Fruit fly (Drosophila melanogaster) whole organism, embryonic: ENCODE measurements around the gene Kat60.

Experiments used
- B-H1 ChIP-seq: fragments of 200-800 bp; sonication (Bioruptor generic); IDR thresholded peaks from 3 replicates; pipeline ENCODE4 v1.3.6; 2022; ENCODE audit warnings: missing biosample characterization, missing genetic modification characterization
- CG11504 ChIP-seq: fragments of 200-800 bp; sonication (Bioruptor generic); optimal IDR thresholded peaks from 3 replicates; lab custom pipeline; 2019; ENCODE audit warnings: missing biosample characterization, mild to moderate bottlenecking, missing genetic modification characterization, moderate library complexity
- CG11560 ChIP-seq: fragments of 200-800 bp; sonication (Bioruptor generic); IDR thresholded peaks from 3 replicates; pipeline ENCODE4 v1.3.6; 2022; ENCODE audit warnings: missing biosample characterization, missing genetic modification characterization
- CG12071 ChIP-seq: fragments of 200-800 bp; sonication (Bioruptor generic); optimal IDR thresholded peaks from 3 replicates; lab custom pipeline; 2018; ENCODE audit warnings: missing biosample characterization, mild to moderate bottlenecking, missing genetic modification characterization
- CG13123 ChIP-seq: fragments of 200-800 bp; sonication (Bioruptor generic); optimal IDR thresholded peaks from 2 replicates; lab custom pipeline; 2016; ENCODE audit warnings: missing biosample characterization, missing genetic modification characterization
- CG13424 ChIP-seq: fragments of 200-800 bp; sonication (Bioruptor generic); optimal IDR thresholded peaks from 2 replicates; lab custom pipeline; 2019; ENCODE audit warnings: missing biosample characterization, mild to moderate bottlenecking, missing genetic modification characterization, moderate library complexity
- CG13894 ChIP-seq: fragments of 200-800 bp; sonication (Bioruptor generic); optimal IDR thresholded peaks from 3 replicates; lab custom pipeline; 2018; ENCODE audit warnings: missing biosample characterization, mild to moderate bottlenecking, missing genetic modification characterization, moderate library complexity
- CG17359 ChIP-seq: fragments of 200-800 bp; sonication (Bioruptor generic); optimal IDR thresholded peaks from 3 replicates; lab custom pipeline; 2018; ENCODE audit warnings: missing biosample characterization, mild to moderate bottlenecking, missing genetic modification characterization, moderate library complexity
- CG18619 ChIP-seq: fragments of 200-800 bp; sonication (Bioruptor generic); optimal IDR thresholded peaks from 3 replicates; lab custom pipeline; 2017; ENCODE audit warnings: missing biosample characterization, mild to moderate bottlenecking, missing genetic modification characterization
- CG2116 ChIP-seq: fragments of 200-800 bp; sonication (Bioruptor generic); optimal IDR thresholded peaks from 3 replicates; lab custom pipeline; 2018; ENCODE audit warnings: missing biosample characterization, mild to moderate bottlenecking, missing genetic modification characterization
- CG2199 ChIP-seq: fragments of 200-800 bp; sonication (Bioruptor generic); IDR thresholded peaks from 3 replicates; pipeline ENCODE4 v1.3.6; 2022; ENCODE audit warnings: missing biosample characterization, missing genetic modification characterization
- CG31365 ChIP-seq: fragments of 200-800 bp; sonication (Bioruptor generic); optimal IDR thresholded peaks from 2 replicates; lab custom pipeline; 2018; ENCODE audit warnings: missing biosample characterization, mild to moderate bottlenecking, missing genetic modification characterization
- CG3995 ChIP-seq: fragments of 200-800 bp; sonication (Bioruptor generic); optimal IDR thresholded peaks from 3 replicates; lab custom pipeline; 2016; ENCODE audit warnings: missing biosample characterization, missing genetic modification characterization
- CG42726 ChIP-seq: fragments of 200-800 bp; sonication (Bioruptor generic); IDR thresholded peaks from 2 replicates; pipeline ENCODE4 v1.3.6; 2022; ENCODE audit warnings: missing biosample characterization, missing genetic modification characterization; ENCODE audit not compliant: partially characterized antibody
- CG4404 ChIP-seq: fragments of 200-800 bp; sonication (Bioruptor generic); IDR thresholded peaks from 2 replicates; pipeline ENCODE4 v1.3.6; 2022; ENCODE audit warnings: missing biosample characterization, missing genetic modification characterization
- CG4820 ChIP-seq: fragments of 200-800 bp; sonication (Bioruptor generic); optimal IDR thresholded peaks from 3 replicates; lab custom pipeline; 2016; ENCODE audit warnings: missing biosample characterization, missing genetic modification characterization
- CG6765 ChIP-seq: fragments of 200-800 bp; sonication (Bioruptor generic); optimal IDR thresholded peaks from 3 replicates; lab custom pipeline; 2017; ENCODE audit warnings: missing biosample characterization, mild to moderate bottlenecking, missing genetic modification characterization
- CG6813 ChIP-seq: fragments of 200-800 bp; sonication (Bioruptor generic); optimal IDR thresholded peaks from 2 replicates; lab custom pipeline; 2017; ENCODE audit warnings: missing biosample characterization, missing genetic modification characterization, mild to moderate bottlenecking, moderate library complexity, missing genetic modification reagents
- CG7556 ChIP-seq: fragments of 200-800 bp; sonication (Bioruptor generic); optimal IDR thresholded peaks from 2 replicates; lab custom pipeline; 2017; ENCODE audit warnings: missing biosample characterization, mild to moderate bottlenecking, missing genetic modification characterization
- CG8089 ChIP-seq: fragments of 200-800 bp; sonication (Bioruptor generic); optimal IDR thresholded peaks from 3 replicates; lab custom pipeline; 2016; ENCODE audit warnings: missing biosample characterization, missing genetic modification characterization
- CG8478 ChIP-seq: fragments of >200 bp; optimal IDR thresholded peaks from 2 replicates; lab custom pipeline; 2018
- Dek ChIP-seq: fragments of 200-800 bp; sonication (Bioruptor generic); optimal IDR thresholded peaks from 3 replicates; lab custom pipeline; 2019; ENCODE audit warnings: missing biosample characterization, mild to moderate bottlenecking, missing genetic modification characterization, moderate library complexity
- Dll ChIP-seq: fragments of 200-800 bp; sonication (Bioruptor generic); IDR thresholded peaks from 4 replicates; pipeline ENCODE4 v1.3.6; 2022; ENCODE audit warnings: missing biosample characterization, missing genetic modification characterization; ENCODE audit not compliant: partially characterized antibody
- Elba2 ChIP-seq: fragments of 200-800 bp; sonication (Bioruptor generic); optimal IDR thresholded peaks from 3 replicates; lab custom pipeline; 2016; ENCODE audit warnings: missing biosample characterization, missing genetic modification characterization
- Ets97D ChIP-seq: fragments of 200-800 bp; sonication (Bioruptor generic); optimal IDR thresholded peaks from 3 replicates; lab custom pipeline; 2016; ENCODE audit warnings: missing biosample characterization, missing genetic modification characterization
- Fer1 ChIP-seq: fragments of 200-800 bp; sonication (Bioruptor generic); optimal IDR thresholded peaks from 2 replicates; lab custom pipeline; 2017; ENCODE audit warnings: missing biosample characterization, mild to moderate bottlenecking, missing genetic modification characterization
- HHEX ChIP-seq: fragments of 200-800 bp; sonication (Bioruptor generic); optimal IDR thresholded peaks from 3 replicates; lab custom pipeline; 2017; ENCODE audit warnings: missing biosample characterization, mild to moderate bottlenecking, missing genetic modification characterization, missing genetic modification reagents
- Hand ChIP-seq: fragments of 200-800 bp; sonication (Bioruptor generic); optimal IDR thresholded peaks from 2 replicates; lab custom pipeline; 2017; ENCODE audit warnings: mild to moderate bottlenecking, missing biosample characterization, missing genetic modification reagents, missing genetic modification characterization
- Lpt ChIP-seq: fragments of >200 bp; optimal IDR thresholded peaks from 2 replicates; lab custom pipeline; 2018; ENCODE audit warnings: missing biosample characterization, missing genetic modification characterization
- MESR4 ChIP-seq: fragments of 200-800 bp; sonication (Bioruptor generic); optimal IDR thresholded peaks from 2 replicates; lab custom pipeline; 2018; ENCODE audit warnings: missing biosample characterization, mild to moderate bottlenecking, missing genetic modification characterization, moderate library complexity
- Pdp1 ChIP-seq, 2 experiments: fragments of 200-800 bp; sonication (Bioruptor generic); optimal IDR thresholded peaks; 3 replicates each; lab custom pipeline; 2016; ENCODE audit warnings: missing biosample characterization in 2 of 2, missing genetic modification characterization in 2 of 2, mild to moderate bottlenecking in 1 of 2, moderate library complexity in 1 of 2
- ab ChIP-seq: fragments of 200-800 bp; sonication (Bioruptor generic); optimal IDR thresholded peaks from 2 replicates; lab custom pipeline; 2016; ENCODE audit warnings: missing biosample characterization, missing genetic modification characterization
- btn ChIP-seq: fragments of 200-800 bp; sonication (Bioruptor generic); optimal IDR thresholded peaks from 2 replicates; lab custom pipeline; 2016; ENCODE audit warnings: missing biosample characterization, missing genetic modification characterization
- crp ChIP-seq, 2 experiments: fragments of 200-800 bp; sonication (Bioruptor generic); optimal IDR thresholded peaks; 2 replicates in 1 of 2; 3 replicates in 1 of 2; lab custom pipeline; 2017; ENCODE audit warnings: missing biosample characterization in 2 of 2, missing genetic modification characterization in 2 of 2, mild to moderate bottlenecking in 1 of 2, moderate library complexity in 1 of 2
- fd102C ChIP-seq: fragments of 200-800 bp; sonication (Bioruptor generic); optimal IDR thresholded peaks from 2 replicates; lab custom pipeline; 2018; ENCODE audit warnings: missing biosample characterization, mild to moderate bottlenecking, missing genetic modification characterization, moderate library complexity
- ftz-f1 ChIP-seq: fragments of 200-800 bp; sonication (Bioruptor generic); optimal IDR thresholded peaks from 2 replicates; lab custom pipeline; 2016; ENCODE audit warnings: missing biosample characterization, missing genetic modification characterization
- gcm2 ChIP-seq: fragments of 200-800 bp; sonication (Bioruptor generic); optimal IDR thresholded peaks from 2 replicates; lab custom pipeline; 2016; ENCODE audit warnings: missing biosample characterization, missing genetic modification characterization
- grau ChIP-seq: fragments of 200-800 bp; optimal IDR thresholded peaks from 3 replicates; lab custom pipeline; 2019; ENCODE audit warnings: missing biosample characterization, mild to moderate bottlenecking, missing genetic modification characterization, moderate library complexity
- ham ChIP-seq: fragments of 200-800 bp; sonication (Bioruptor generic); IDR thresholded peaks from 2 replicates; pipeline ENCODE4 v1.3.6; 2022; ENCODE audit warnings: missing biosample characterization, missing genetic modification characterization
- kay ChIP-seq: fragments of 200-800 bp; sonication (Bioruptor generic); optimal IDR thresholded peaks from 2 replicates; lab custom pipeline; 2016; ENCODE audit warnings: missing biosample characterization, missing genetic modification characterization
- luna ChIP-seq: fragments of 200-800 bp; sonication (Bioruptor generic); optimal IDR thresholded peaks from 2 replicates; lab custom pipeline; 2016; ENCODE audit warnings: missing biosample characterization, missing genetic modification characterization
- oc ChIP-seq: fragments of 200-800 bp; sonication (Bioruptor generic); optimal IDR thresholded peaks from 2 replicates; lab custom pipeline; 2018; ENCODE audit warnings: missing biosample characterization, mild to moderate bottlenecking, missing genetic modification characterization, moderate library complexity
- pnt ChIP-seq: fragments of 200-800 bp; sonication (Bioruptor generic); optimal IDR thresholded peaks from 3 replicates; lab custom pipeline; 2016; ENCODE audit warnings: missing biosample characterization, missing genetic modification characterization
- repo ChIP-seq: fragments of 200-800 bp; sonication (Bioruptor generic); optimal IDR thresholded peaks from 2 replicates; lab custom pipeline; 2016; ENCODE audit warnings: missing biosample characterization, missing genetic modification characterization
- ttk ChIP-seq: fragments of 200-800 bp; sonication (Bioruptor generic); IDR thresholded peaks from 2 replicates; pipeline ENCODE4 v2.1.2; 2022; ENCODE audit warnings: missing biosample characterization, missing genetic modification characterization
- unc-4 ChIP-seq: fragments of 200-800 bp; sonication (Bioruptor generic); IDR thresholded peaks from 2 replicates; pipeline ENCODE4 v1.3.6; 2022; ENCODE audit warnings: missing biosample characterization, missing genetic modification characterization; ENCODE audit not compliant: partially characterized antibody
- wek ChIP-seq: fragments of 200-800 bp; sonication (Bioruptor generic); optimal IDR thresholded peaks from 3 replicates; lab custom pipeline; 2018; ENCODE audit warnings: missing biosample characterization, mild to moderate bottlenecking, missing genetic modification characterization, moderate library complexity
- z ChIP-seq: fragments of 200-800 bp; sonication (Bioruptor generic); IDR thresholded peaks from 3 replicates; pipeline ENCODE4 v1.3.6; 2022; ENCODE audit warnings: missing biosample characterization, missing genetic modification characterization

Gene Kat60

dm6 chr3R:5215334-5216307 is 16.4 kb downstream of the Kat60 start (continued):
- peak; percentile 97 for TF ChIP-seq CG18619
- no peak for TF ChIP-seq CG3995 (GFP tag; lab: Kevin White, UChicago)
- TF ChIP-seq Elba2 (GFP tag; lab: Kevin White, UChicago) = no peak
- peak; percentile 87 for TF ChIP-seq CG11504 (tag; lab: Kevin White, UChicago)
- TF ChIP-seq unc-4 = no peak; the same call in 1 of the 2 replicates
- peak; percentile 89 for TF ChIP-seq z (GFP tag; lab: Robert Waterston, UW)
- TF ChIP-seq MESR4 (GFP tag; lab: Kevin White, UChicago) = peak; percentile 73
- peak; percentile 89 for TF ChIP-seq gcm2 (GFP tag; lab: Kevin White, UChicago)
- peak; percentile 100 for TF ChIP-seq fd102C (GFP tag; lab: Kevin White, UChicago)
- TF ChIP-seq kay = peak; percentile 95
- no peak for TF ChIP-seq Lpt (GFP tag; lab: Kevin White, UChicago)
- TF ChIP-seq HHEX (GFP tag; lab: Kevin White, UChicago) = peak; percentile 98
- peak; percentile 100 for TF ChIP-seq CG6813 (GFP tag; lab: Kevin White, UChicago)
- no peak for TF ChIP-seq CG42726 (GFP tag; lab: Robert Waterston, UW)
- TF ChIP-seq CG12071 (GFP tag; lab: Kevin White, UChicago) = peak; percentile 98
- TF ChIP-seq Fer1 = peak; percentile 84
- TF ChIP-seq CG31365 (tag; lab: Kevin White, UChicago) = peak; percentile 92
- no peak for TF ChIP-seq CG8478 (lab: Kevin White, UChicago)
- TF ChIP-seq oc (tag; lab: Kevin White, UChicago) = peak; percentile 99
- peak; percentile 88 for TF ChIP-seq B-H1 (GFP tag; lab: Robert Waterston, UW)
- TF ChIP-seq wek (GFP tag; lab: Kevin White, UChicago) = peak; percentile 99
- peak; percentile 99 for TF ChIP-seq CG17359
- peak; percentile 94 for TF ChIP-seq CG2116 (GFP tag; lab: Kevin White, UChicago)
- peak; percentile 81 for TF ChIP-seq ftz-f1 (GFP tag; lab: Kevin White, UChicago)
- TF ChIP-seq crp (GFP tag; optimal IDR thresholded peaks at IDR 0.05; lab: Kevin White, UChicago) = peak; percentile 25 to 74
- TF ChIP-seq CG8089 (GFP tag; lab: Kevin White, UChicago) = peak; percentile 99
- peak; percentile 87 for TF ChIP-seq CG13424 (tag; lab: Kevin White, UChicago)
- TF ChIP-seq CG13123 (GFP tag; lab: Kevin White, UChicago) = peak; percentile 99
- TF ChIP-seq CG4404 (GFP tag; lab: Robert Waterston, UW) = peak; percentile 75
- TF ChIP-seq pnt = peak; percentile 98
- peak; percentile 13 for TF ChIP-seq ab (GFP tag; lab: Kevin White, UChicago)
- TF ChIP-seq Dek = peak; percentile 74
- TF ChIP-seq ttk (GFP tag; lab: Robert Waterston, UW) = peak; percentile 89
- peak; percentile 56 for TF ChIP-seq CG6765 (GFP tag; lab: Kevin White, UChicago)
- TF ChIP-seq ham (GFP tag; lab: Robert Waterston, UW) = 0 out of 2 replicates have a peak, but pooled peaks have one; percentile 14
- peak; percentile 99 for TF ChIP-seq btn (GFP tag; lab: Kevin White, UChicago)
- peak; percentile 91 for TF ChIP-seq Ets97D (GFP tag; lab: Kevin White, UChicago)
- TF ChIP-seq luna = peak; percentile 11
- TF ChIP-seq CG4820 (GFP tag; lab: Kevin White, UChicago) = peak; percentile 96
- TF ChIP-seq CG2199 (GFP tag; lab: Robert Waterston, UW) = peak; percentile 98
- peak; percentile 89 for TF ChIP-seq grau
- TF ChIP-seq Pdp1 (GFP tag; optimal IDR thresholded peaks at IDR 0.05; lab: Kevin White, UChicago) = peak; percentile 92 to 97
- TF ChIP-seq repo (GFP tag; lab: Kevin White, UChicago) = peak; percentile 99
- no peak for TF ChIP-seq CG13894 (tag; lab: Kevin White, UChicago)
- no peak for TF ChIP-seq Dll
- TF ChIP-seq CG7556 (GFP tag; lab: Kevin White, UChicago) = peak; percentile 93
- TF ChIP-seq Hand (GFP tag; lab: Kevin White, UChicago) = peak; percentile 7
- TF ChIP-seq CG11560 (tag; lab: Robert Waterston, UW) = peak; percentile 60; the same call in 1 of the 3 replicates
